Fruit fly (Drosophila melanogaster) Kc167 (cell line): ENCODE measurements around the gene Pex3.

Source experiments
- Myc ChIP-seq: fragments of >200 bp; optimal IDR thresholded peaks from 2 replicates; lab custom pipeline; 2017; ENCODE audit warnings: missing external identifiers
- Sin3A ChIP-seq: fragments of >200 bp; optimal IDR thresholded peaks from 2 replicates; lab custom pipeline; 2018; ENCODE audit warnings: missing external identifiers
- h ChIP-seq: fragments of >200 bp; optimal IDR thresholded peaks from 3 replicates; lab custom pipeline; 2018; ENCODE audit warnings: missing external identifiers
- insv ChIP-seq: fragments of >200 bp; optimal IDR thresholded peaks from 3 replicates; lab custom pipeline; 2018; ENCODE audit warnings: missing external identifiers
- psq ChIP-seq: fragments of >200 bp; optimal IDR thresholded peaks from 2 replicates; lab custom pipeline; 2017; ENCODE audit warnings: missing external identifiers
- ttk ChIP-seq: sonication (Bioruptor generic); optimal IDR thresholded peaks from 2 replicates; lab custom pipeline; 2017; ENCODE audit warnings: missing external identifiers

DNA sequence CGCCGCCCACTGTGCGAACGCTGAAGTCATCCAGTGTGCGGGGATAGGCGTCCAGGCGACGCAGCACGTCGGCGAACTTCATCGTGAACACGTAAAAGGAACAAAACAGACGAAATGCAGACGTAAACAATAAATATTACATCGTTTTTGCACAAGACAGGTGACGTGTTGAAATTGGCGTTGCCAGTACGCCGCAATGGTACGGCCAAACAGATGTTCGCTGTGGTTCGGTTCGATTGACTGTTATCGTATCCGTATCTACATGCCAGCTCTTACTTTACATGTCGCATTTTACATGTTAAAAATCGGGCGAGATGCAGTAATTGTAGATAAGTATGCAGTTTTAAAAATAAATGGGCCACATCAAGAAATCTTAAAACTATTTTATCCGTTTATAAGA, 19.3 kb downstream of the Pex3 start, which contains the start of gene CG7011:
- TF ChIP-seq psq (lab: Kevin White, UChicago) (no peak), insv (lab: Kevin White, UChicago) (no peak), Sin3A (lab: Kevin White, UChicago) (no peak), h (lab: Kevin White, UChicago) (no peak), Myc (lab: Kevin White, UChicago) (no peak), ttk (lab: Kevin White, UChicago) (no peak)
